Fruit fly (Drosophila melanogaster) whole organism, embryonic: Measurements from ENCODE around the gene PH4alphaEFB.

ENCODE experiments used
- Aef1 ChIP-seq: fragments of 200-800 bp; sonication (Bioruptor generic); IDR thresholded peaks from 3 replicates; pipeline ENCODE4 v1.3.6; 2022; ENCODE audit warnings: missing biosample characterization, missing genetic modification characterization
- Antp ChIP-seq: fragments of 200-800 bp; sonication (Bioruptor generic); optimal IDR thresholded peaks from 3 replicates; lab custom pipeline; 2016; ENCODE audit warnings: missing biosample characterization, missing genetic modification characterization
- Asciz ChIP-seq: fragments of 200-800 bp; sonication (Bioruptor generic); optimal IDR thresholded peaks from 2 replicates; lab custom pipeline; 2017; ENCODE audit warnings: missing biosample characterization, mild to moderate bottlenecking, missing genetic modification characterization, missing genetic modification reagents
- B-H1 ChIP-seq: fragments of 200-800 bp; sonication (Bioruptor generic); IDR thresholded peaks from 3 replicates; pipeline ENCODE4 v1.3.6; 2022; ENCODE audit warnings: missing biosample characterization, missing genetic modification characterization
- CG10209 ChIP-seq: fragments of 200-800 bp; sonication (Bioruptor generic); optimal IDR thresholded peaks from 3 replicates; lab custom pipeline; 2017; ENCODE audit warnings: missing biosample characterization, mild to moderate bottlenecking, missing genetic modification characterization, missing genetic modification reagents
- CG11093 ChIP-seq: fragments of 200-800 bp; sonication (Bioruptor generic); IDR thresholded peaks from 3 replicates; pipeline ENCODE4 v1.3.6; 2022; ENCODE audit warnings: missing biosample characterization, missing genetic modification characterization
- CG13287 ChIP-seq: fragments of 200-800 bp; sonication (Bioruptor generic); IDR thresholded peaks from 2 replicates; pipeline ENCODE4 v1.3.6; 2022; ENCODE audit warnings: missing biosample characterization, missing genetic modification characterization; ENCODE audit not compliant: partially characterized antibody
- CG14014 ChIP-seq: fragments of 200-800 bp; sonication (Bioruptor generic); IDR thresholded peaks from 2 replicates; pipeline ENCODE4 v1.3.6; 2022; ENCODE audit warnings: missing biosample characterization, missing genetic modification characterization
- CG17385 ChIP-seq: fragments of 200-800 bp; sonication (Bioruptor generic); optimal IDR thresholded peaks from 3 replicates; lab custom pipeline; 2018; ENCODE audit warnings: missing biosample characterization, mild to moderate bottlenecking, missing genetic modification characterization
- CG17568 ChIP-seq: fragments of 200-800 bp; sonication (Bioruptor generic); optimal IDR thresholded peaks from 2 replicates; lab custom pipeline; 2018; ENCODE audit warnings: missing biosample characterization, mild to moderate bottlenecking, missing genetic modification characterization, moderate library complexity
- CG3281 ChIP-seq: fragments of 200-800 bp; sonication (Bioruptor generic); optimal IDR thresholded peaks from 3 replicates; lab custom pipeline; 2017; ENCODE audit warnings: missing biosample characterization, mild to moderate bottlenecking, missing genetic modification characterization
- CG3407 ChIP-seq: fragments of 200-800 bp; sonication (Bioruptor generic); optimal IDR thresholded peaks from 2 replicates; lab custom pipeline; 2018; ENCODE audit warnings: missing biosample characterization, mild to moderate bottlenecking, missing genetic modification characterization
- CG7963 ChIP-seq: fragments of 200-800 bp; sonication (Bioruptor generic); IDR thresholded peaks from 3 replicates; pipeline ENCODE4 v1.3.6; 2022; ENCODE audit warnings: missing biosample characterization, missing genetic modification characterization; ENCODE audit not compliant: partially characterized antibody
- CG9215 ChIP-seq: fragments of 200-800 bp; sonication (Bioruptor generic); IDR thresholded peaks from 2 replicates; pipeline ENCODE4 v1.3.6; 2022; ENCODE audit warnings: missing biosample characterization, missing genetic modification characterization
- CG9932 ChIP-seq: fragments of 200-800 bp; sonication (Bioruptor generic); IDR thresholded peaks from 2 replicates; pipeline ENCODE4 v1.3.6; 2022; ENCODE audit warnings: missing biosample characterization, missing genetic modification characterization
- Dek ChIP-seq: fragments of 200-800 bp; sonication (Bioruptor generic); optimal IDR thresholded peaks from 3 replicates; lab custom pipeline; 2019; ENCODE audit warnings: missing biosample characterization, mild to moderate bottlenecking, missing genetic modification characterization, moderate library complexity
- Dip3 ChIP-seq: fragments of 200-800 bp; sonication (Bioruptor generic); optimal IDR thresholded peaks from 3 replicates; lab custom pipeline; 2016; ENCODE audit warnings: missing biosample characterization, missing genetic modification characterization
- Dp ChIP-seq: fragments of 200-800 bp; sonication (Bioruptor generic); optimal IDR thresholded peaks from 2 replicates; lab custom pipeline; 2018; ENCODE audit warnings: missing biosample characterization, mild to moderate bottlenecking, missing genetic modification characterization, moderate library complexity
- E2f2 ChIP-seq: fragments of 200-800 bp; sonication (Bioruptor generic); IDR thresholded peaks from 2 replicates; pipeline ENCODE4 v1.3.6; 2022; ENCODE audit warnings: missing biosample characterization, missing genetic modification characterization
- H15 ChIP-seq: fragments of 200-800 bp; sonication (Bioruptor generic); IDR thresholded peaks from 3 replicates; pipeline ENCODE4 v1.3.6; 2022; ENCODE audit warnings: missing biosample characterization, missing genetic modification characterization
- HLHmδ ChIP-seq: fragments of 200-800 bp; sonication (Bioruptor generic); optimal IDR thresholded peaks from 2 replicates; lab custom pipeline; 2018; ENCODE audit warnings: missing biosample characterization, mild to moderate bottlenecking, missing genetic modification characterization, moderate library complexity
- Hmx ChIP-seq: fragments of 200-800 bp; sonication (Bioruptor generic); optimal IDR thresholded peaks from 2 replicates; lab custom pipeline; 2016; ENCODE audit warnings: missing biosample characterization, missing genetic modification characterization
- MBD-R2 ChIP-seq: fragments of 200-800 bp; sonication (Bioruptor generic); IDR thresholded peaks from 2 replicates; pipeline ENCODE4 v1.3.6; 2022; ENCODE audit warnings: missing biosample characterization, missing genetic modification characterization
- Six4 ChIP-seq: fragments of 200-800 bp; sonication (Bioruptor generic); optimal IDR thresholded peaks from 2 replicates; lab custom pipeline; 2016; ENCODE audit warnings: missing biosample characterization, missing genetic modification characterization
- Ssrp ChIP-seq: fragments of 200-800 bp; sonication (Bioruptor generic); optimal IDR thresholded peaks from 2 replicates; lab custom pipeline; 2018; ENCODE audit warnings: missing biosample characterization, mild to moderate bottlenecking, missing genetic modification characterization, moderate library complexity
- Xbp1 ChIP-seq: fragments of 200-800 bp; sonication (Bioruptor generic); optimal IDR thresholded peaks from 3 replicates; lab custom pipeline; 2016; ENCODE audit warnings: missing biosample characterization, mild to moderate bottlenecking, missing genetic modification characterization
- bab2 ChIP-seq: fragments of 200-800 bp; sonication (Bioruptor generic); optimal IDR thresholded peaks from 2 replicates; lab custom pipeline; 2016; ENCODE audit warnings: missing biosample characterization, missing genetic modification characterization
- bowl ChIP-seq: fragments of 200-800 bp; sonication (Bioruptor generic); IDR thresholded peaks from 2 replicates; pipeline ENCODE4 v1.3.6; 2022; ENCODE audit warnings: missing biosample characterization, missing genetic modification characterization
- cg ChIP-seq: fragments of 200-800 bp; sonication (Bioruptor generic); optimal IDR thresholded peaks from 3 replicates; lab custom pipeline; 2019; ENCODE audit warnings: missing biosample characterization, mild to moderate bottlenecking, missing genetic modification characterization, moderate library complexity
- disco-r ChIP-seq: fragments of 200-800 bp; sonication (Bioruptor generic); optimal IDR thresholded peaks from 2 replicates; lab custom pipeline; 2016; ENCODE audit warnings: missing biosample characterization, missing genetic modification characterization
- dmrt99B ChIP-seq: fragments of 200-800 bp; sonication (Bioruptor generic); optimal IDR thresholded peaks from 2 replicates; lab custom pipeline; 2018; ENCODE audit warnings: missing biosample characterization, mild to moderate bottlenecking, missing genetic modification characterization, moderate library complexity
- eyg ChIP-seq: fragments of 200-800 bp; sonication (Bioruptor generic); optimal IDR thresholded peaks from 3 replicates; lab custom pipeline; 2016; ENCODE audit warnings: missing biosample characterization, missing genetic modification characterization
- gce ChIP-seq: fragments of 200-800 bp; sonication (Bioruptor generic); IDR thresholded peaks from 3 replicates; pipeline ENCODE4 v1.3.6; 2022; ENCODE audit warnings: missing biosample characterization, missing genetic modification characterization
- nmo ChIP-seq: fragments of 200-800 bp; sonication (Bioruptor generic); optimal IDR thresholded peaks from 2 replicates; lab custom pipeline; 2018; ENCODE audit warnings: missing biosample characterization, mild to moderate bottlenecking, missing genetic modification characterization, moderate library complexity
- peb ChIP-seq: fragments of 200-800 bp; sonication (Bioruptor generic); IDR thresholded peaks from 2 replicates; pipeline ENCODE4 v1.3.6; 2022; ENCODE audit warnings: missing biosample characterization, missing genetic modification characterization
- pfk ChIP-seq: fragments of 200-800 bp; sonication (Bioruptor generic); optimal IDR thresholded peaks from 2 replicates; lab custom pipeline; 2018; ENCODE audit warnings: missing biosample characterization, mild to moderate bottlenecking, missing genetic modification characterization, moderate library complexity
- stwl ChIP-seq: fragments of 200-800 bp; sonication (Bioruptor generic); optimal IDR thresholded peaks from 3 replicates; lab custom pipeline; 2018; ENCODE audit warnings: missing biosample characterization, mild to moderate bottlenecking, missing genetic modification characterization, moderate library complexity
- tgo ChIP-seq: fragments of 200-800 bp; sonication (Bioruptor generic); IDR thresholded peaks from 3 replicates; pipeline ENCODE4 v1.3.6; 2022; ENCODE audit warnings: missing biosample characterization, missing genetic modification characterization
- tx ChIP-seq: fragments of 200-800 bp; sonication (Bioruptor generic); optimal IDR thresholded peaks from 2 replicates; lab custom pipeline; 2016; ENCODE audit warnings: missing biosample characterization, missing genetic modification characterization

PH4alphaEFB gene

dm6 chr3R:30443549-30444133 lies 22.2 kb upstream of the PH4alphaEFB start, which contains the start of gene CG15537:
Gene CG15537, minus strand, starts transcription at chr3R:30443599.
- TF ChIP-seq Asciz (GFP tag; lab: Kevin White, UChicago) (no peak), tgo (GFP tag; lab: Robert Waterston, UW) (no peak), Hmx (GFP tag; lab: Kevin White, UChicago) (no peak), bab2 (GFP tag; lab: Kevin White, UChicago) (no peak), CG9932 (no peak), CG17385 (GFP tag; lab: Kevin White, UChicago) (no peak), Six4 (no peak), CG17568 (no peak), E2f2 (peak; percentile 49; the same call in 1 of the 2 replicates), MBD-R2 (GFP tag; lab: Robert Waterston, UW) (no peak), Xbp1 (GFP tag; lab: Kevin White, UChicago) (no peak), nmo (no peak), CG9215 (peak; percentile 44; the same call in 1 of the 2 replicates), disco-r (GFP tag; lab: Kevin White, UChicago) (no peak), pfk (GFP tag; lab: Kevin White, UChicago) (no peak), H15 (GFP tag; lab: Robert Waterston, UW) (no peak), Dp (peak; percentile 58), Aef1 (GFP tag; lab: Robert Waterston, UW) (no peak), CG10209 (GFP tag; lab: Kevin White, UChicago) (no peak), cg (GFP tag; lab: Kevin White, UChicago) (no peak), eyg (GFP tag; lab: Kevin White, UChicago) (no peak), CG11093 (GFP tag; lab: Robert Waterston, UW) (no peak), peb (GFP tag; lab: Robert Waterston, UW) (no peak), Ssrp (tag; lab: Kevin White, UChicago) (no peak), CG13287 (GFP tag; lab: Robert Waterston, UW) (no peak)
- TF ChIP-seq, all 482 proteins: peak for 3

- TF ChIP-seq CG7963 (GFP tag; lab: Robert Waterston, UW) (no peak), CG3281 (GFP tag; lab: Kevin White, UChicago) (no peak), B-H1 (GFP tag; lab: Robert Waterston, UW) (no peak), stwl (tag; lab: Kevin White, UChicago) (no peak), Antp (no peak), Dek (tag; lab: Kevin White, UChicago) (no peak), bowl (GFP tag; lab: Robert Waterston, UW) (no peak), HLHmδ (GFP tag; lab: Kevin White, UChicago) (no peak), gce (no peak), CG9215 (no peak), dmrt99B (tag; lab: Kevin White, UChicago) (no peak), CG14014 (GFP tag; lab: Robert Waterston, UW) (no peak), CG3407 (no peak), Dip3 (GFP tag; lab: Kevin White, UChicago) (no peak), tx (GFP tag; lab: Kevin White, UChicago) (no peak)
Measured at dm6 chr3R:30444946-30445345, 20.9 kb upstream of the PH4alphaEFB start, which contains the start of gene Osi23. Gene Osi23, minus strand, starts transcription at chr3R:30445046.
